Fruit fly (Drosophila melanogaster) whole organism, prepupa: ENCODE results near the gene Inx3.

Experiments
- CG10631 ChIP-seq: fragments of 200-800 bp; sonication (Bioruptor generic); optimal IDR thresholded peaks from 2 replicates; lab custom pipeline; 2016; ENCODE audit warnings: missing biosample characterization, missing genetic modification characterization
- CG10669 ChIP-seq: fragments of 200-800 bp; sonication (Bioruptor generic); optimal IDR thresholded peaks from 3 replicates; lab custom pipeline; 2018; ENCODE audit warnings: missing biosample characterization, mild to moderate bottlenecking, missing genetic modification characterization, moderate library complexity
- CG11294 ChIP-seq: fragments of 200-800 bp; sonication (Bioruptor generic); IDR thresholded peaks from 2 replicates; pipeline ENCODE4 v1.3.6; 2022; ENCODE audit warnings: missing biosample characterization, missing genetic modification characterization
- CG11902 ChIP-seq: fragments of 200-800 bp; sonication (Bioruptor generic); optimal IDR thresholded peaks from 3 replicates; lab custom pipeline; 2016; ENCODE audit warnings: missing biosample characterization, missing genetic modification characterization
- CG1621 ChIP-seq: fragments of 200-800 bp; sonication (Bioruptor generic); optimal IDR thresholded peaks from 3 replicates; lab custom pipeline; 2018; ENCODE audit warnings: missing biosample characterization, mild to moderate bottlenecking, missing genetic modification characterization
- CG16779 ChIP-seq: fragments of 200-800 bp; sonication (Bioruptor generic); optimal IDR thresholded peaks from 3 replicates; lab custom pipeline; 2017; ENCODE audit warnings: missing biosample characterization, mild to moderate bottlenecking, missing genetic modification characterization
- CG3032 ChIP-seq: fragments of 200-800 bp; optimal IDR thresholded peaks from 2 replicates; lab custom pipeline; 2019; ENCODE audit warnings: missing biosample characterization, mild to moderate bottlenecking, missing genetic modification characterization, moderate library complexity
- CG32006 ChIP-seq: fragments of 200-800 bp; sonication (Bioruptor generic); optimal IDR thresholded peaks from 3 replicates; lab custom pipeline; 2017; ENCODE audit warnings: missing biosample characterization, mild to moderate bottlenecking, missing genetic modification characterization
- CG3919 ChIP-seq: fragments of 200-800 bp; sonication (Bioruptor generic); optimal IDR thresholded peaks from 3 replicates; lab custom pipeline; 2016; ENCODE audit warnings: missing biosample characterization, missing genetic modification characterization
- CG4318 ChIP-seq: fragments of 200-800 bp; sonication (Bioruptor generic); optimal IDR thresholded peaks from 3 replicates; lab custom pipeline; 2017; ENCODE audit warnings: missing biosample characterization, mild to moderate bottlenecking, missing genetic modification characterization
- CG6163 ChIP-seq: fragments of 200-800 bp; sonication (Bioruptor generic); IDR thresholded peaks from 3 replicates; pipeline ENCODE4 v1.3.6; 2022; ENCODE audit warnings: missing biosample characterization, missing genetic modification characterization
- CG6276 ChIP-seq: fragments of 200-800 bp; sonication (Bioruptor generic); optimal IDR thresholded peaks from 2 replicates; lab custom pipeline; 2017; ENCODE audit warnings: missing biosample characterization, mild to moderate bottlenecking, missing genetic modification characterization
- CG6792 ChIP-seq: fragments of 200-800 bp; sonication (Bioruptor generic); optimal IDR thresholded peaks from 3 replicates; lab custom pipeline; 2016; ENCODE audit warnings: missing biosample characterization, missing genetic modification characterization
- CG6808 ChIP-seq: fragments of 200-800 bp; sonication (Bioruptor generic); optimal IDR thresholded peaks from 3 replicates; lab custom pipeline; 2017; ENCODE audit warnings: missing biosample characterization, missing genetic modification characterization, mild to moderate bottlenecking, moderate library complexity, missing genetic modification reagents
- CG6854 ChIP-seq: fragments of 200-800 bp; sonication (Bioruptor generic); optimal IDR thresholded peaks from 2 replicates; lab custom pipeline; 2017; ENCODE audit warnings: missing biosample characterization, mild to moderate bottlenecking, missing genetic modification characterization
- CG8119 ChIP-seq: fragments of 200-800 bp; sonication (Bioruptor generic); IDR thresholded peaks from 3 replicates; pipeline ENCODE4 v1.3.6; 2022; ENCODE audit warnings: missing biosample characterization, missing genetic modification characterization
- CG8319 ChIP-seq: fragments of 200-800 bp; sonication (Bioruptor generic); optimal IDR thresholded peaks from 3 replicates; lab custom pipeline; 2016; ENCODE audit warnings: missing biosample characterization, missing genetic modification characterization
- CG8632 ChIP-seq: fragments of 200-800 bp; sonication (Bioruptor generic); optimal IDR thresholded peaks from 3 replicates; lab custom pipeline; 2016; ENCODE audit warnings: missing biosample characterization, missing genetic modification characterization
- CG9139 ChIP-seq: fragments of 200-800 bp; sonication (Bioruptor generic); optimal IDR thresholded peaks from 3 replicates; lab custom pipeline; 2017; ENCODE audit warnings: missing biosample characterization, mild to moderate bottlenecking, missing genetic modification characterization
- Eip78C ChIP-seq: fragments of 200-800 bp; sonication (Bioruptor generic); peaks from one replicate; lab custom pipeline; 2016; ENCODE audit warnings: missing biosample characterization, missing genetic modification characterization
- Eip93F ChIP-seq: fragments of 200-800 bp; sonication (Bioruptor generic); optimal IDR thresholded peaks from 2 replicates; lab custom pipeline; 2016; ENCODE audit warnings: missing biosample characterization, mild to moderate bottlenecking, missing genetic modification characterization
- Ets21C ChIP-seq: fragments of 200-800 bp; sonication (Bioruptor generic); optimal IDR thresholded peaks from 3 replicates; lab custom pipeline; 2016; ENCODE audit warnings: missing biosample characterization, missing genetic modification characterization
- Ets96B ChIP-seq: fragments of 200-800 bp; optimal IDR thresholded peaks from 2 replicates; lab custom pipeline; 2019; ENCODE audit warnings: missing biosample characterization, mild to moderate bottlenecking, missing genetic modification characterization, moderate library complexity
- Gug ChIP-seq: fragments of 200-800 bp; sonication (Bioruptor generic); IDR thresholded peaks from 2 replicates; pipeline ENCODE4 v1.3.6; 2022; ENCODE audit warnings: missing biosample characterization, missing genetic modification characterization
- Hr4 ChIP-seq: fragments of 200-800 bp; sonication (Bioruptor generic); optimal IDR thresholded peaks from 3 replicates; lab custom pipeline; 2016; ENCODE audit warnings: missing biosample characterization, missing genetic modification characterization
- Lpt ChIP-seq: fragments of 200-800 bp; sonication (Bioruptor generic); optimal IDR thresholded peaks from 3 replicates; lab custom pipeline; 2016; ENCODE audit warnings: missing biosample characterization, missing genetic modification characterization
- Met ChIP-seq: fragments of 200-800 bp; sonication (Bioruptor generic); optimal IDR thresholded peaks from 3 replicates; lab custom pipeline; 2016; ENCODE audit warnings: missing biosample characterization, missing genetic modification characterization
- OdsH ChIP-seq: fragments of 200-800 bp; sonication (Bioruptor generic); optimal IDR thresholded peaks from 3 replicates; lab custom pipeline; 2016; ENCODE audit warnings: missing biosample characterization, missing genetic modification characterization
- Sox102F ChIP-seq: fragments of 200-800 bp; sonication (Bioruptor generic); optimal IDR thresholded peaks from 2 replicates; lab custom pipeline; 2016; ENCODE audit warnings: missing biosample characterization, mild to moderate bottlenecking, missing genetic modification characterization
- Sox14 ChIP-seq: fragments of 200-800 bp; sonication (Bioruptor generic); optimal IDR thresholded peaks from 3 replicates; lab custom pipeline; 2016; ENCODE audit warnings: missing biosample characterization, missing genetic modification characterization
- achi ChIP-seq: fragments of 200-800 bp; sonication (Bioruptor generic); optimal IDR thresholded peaks from 3 replicates; lab custom pipeline; 2016; ENCODE audit warnings: missing biosample characterization, missing genetic modification characterization
- acj6 ChIP-seq: fragments of 200-800 bp; sonication (Bioruptor generic); optimal IDR thresholded peaks from 3 replicates; lab custom pipeline; 2016; ENCODE audit warnings: missing biosample characterization, missing genetic modification characterization
- dac ChIP-seq: fragments of 200-800 bp; sonication (Bioruptor generic); optimal IDR thresholded peaks from 2 replicates; lab custom pipeline; 2017; ENCODE audit warnings: missing biosample characterization, mild to moderate bottlenecking, missing genetic modification characterization
- dsx ChIP-seq: fragments of 200-800 bp; optimal IDR thresholded peaks from 3 replicates; lab custom pipeline; 2019; ENCODE audit warnings: missing biosample characterization, mild to moderate bottlenecking, missing genetic modification characterization, moderate library complexity; ENCODE audit not compliant: poor library complexity, severe bottlenecking
- esn ChIP-seq: fragments of 200-800 bp; sonication (Bioruptor generic); optimal IDR thresholded peaks from 2 replicates; lab custom pipeline; 2016; ENCODE audit warnings: missing biosample characterization, mild to moderate bottlenecking, missing genetic modification characterization, moderate library complexity
- fd59A ChIP-seq: fragments of 200-800 bp; sonication (Bioruptor generic); optimal IDR thresholded peaks from 2 replicates; lab custom pipeline; 2017; ENCODE audit warnings: missing biosample characterization, mild to moderate bottlenecking, missing genetic modification characterization, missing genetic modification reagents
- fkh ChIP-seq: fragments of 200-800 bp; sonication (Bioruptor generic); optimal IDR thresholded peaks from 3 replicates; lab custom pipeline; 2017; ENCODE audit warnings: missing biosample characterization, mild to moderate bottlenecking, missing genetic modification characterization, moderate library complexity
- lz ChIP-seq: fragments of 200-800 bp; sonication (Bioruptor generic); optimal IDR thresholded peaks from 3 replicates; lab custom pipeline; 2016; ENCODE audit warnings: missing biosample characterization, missing genetic modification characterization
- net ChIP-seq: fragments of 200-800 bp; sonication (Bioruptor generic); optimal IDR thresholded peaks from 3 replicates; lab custom pipeline; 2016; ENCODE audit warnings: missing biosample characterization, missing genetic modification characterization
- pdm3 ChIP-seq: fragments of 200-800 bp; sonication (Bioruptor generic); optimal IDR thresholded peaks from 3 replicates; lab custom pipeline; 2016; ENCODE audit warnings: missing biosample characterization, missing genetic modification characterization
- salr ChIP-seq, 2 experiments: fragments of 200-800 bp; sonication (Bioruptor generic); optimal IDR thresholded peaks; 3 replicates each; lab custom pipeline; 2016 to 2018; ENCODE audit warnings: missing biosample characterization in 2 of 2, missing genetic modification characterization in 2 of 2, mild to moderate bottlenecking in 1 of 2
- ss ChIP-seq, 2 experiments: fragments of 200-800 bp; sonication (Bioruptor generic); optimal IDR thresholded peaks; 2 replicates in 1 of 2; 3 replicates in 1 of 2; lab custom pipeline; 2017 to 2018; ENCODE audit warnings: mild to moderate bottlenecking in 2 of 2, missing biosample characterization in 2 of 2, missing genetic modification characterization in 2 of 2, moderate library complexity in 1 of 2
- svp ChIP-seq: fragments of 200-800 bp; sonication (Bioruptor generic); peaks from one replicate; lab custom pipeline; 2016; ENCODE audit warnings: missing biosample characterization, missing genetic modification characterization
- vri ChIP-seq: fragments of 200-800 bp; sonication (Bioruptor generic); optimal IDR thresholded peaks from 3 replicates; lab custom pipeline; 2016; ENCODE audit warnings: missing biosample characterization, mild to moderate bottlenecking, missing genetic modification characterization

Gene Inx3

dm6 chr3R:28831626-28832267 is 27.6 kb downstream of the Inx3 start, which contains the start of gene WASp (continued):
- peak; percentile 26 for TF ChIP-seq Ets21C
- peak; percentile 68 for TF ChIP-seq lz
- TF ChIP-seq CG10669 (GFP tag; lab: Kevin White, UChicago), result no peak
- TF ChIP-seq Gug, result no peak; the same call in 1 of the 2 replicates
- peak; percentile 23 for TF ChIP-seq CG6276 (GFP tag; lab: Kevin White, UChicago)
- TF ChIP-seq pdm3 (GFP tag; lab: Kevin White, UChicago), result peak; percentile 66
- peak; percentile 51 for TF ChIP-seq CG6808
- TF ChIP-seq CG10631 (GFP tag; lab: Kevin White, UChicago), result no peak
- peak in 1 of 2 experiments; percentile 55 for TF ChIP-seq ss (GFP tag; optimal IDR thresholded peaks at IDR 0.05; lab: Kevin White, UChicago)
- no peak for TF ChIP-seq CG8632 (GFP tag; lab: Kevin White, UChicago)
- peak; percentile 59 for TF ChIP-seq CG16779
- peak; percentile 85 for TF ChIP-seq Eip78C
- no peak for TF ChIP-seq svp (GFP tag; lab: Kevin White, UChicago)
- TF ChIP-seq CG1621 (tag; lab: Kevin White, UChicago), result no peak
- peak; percentile 35 for TF ChIP-seq CG32006 (GFP tag; lab: Kevin White, UChicago)
- no peak for TF ChIP-seq CG3919 (GFP tag; lab: Kevin White, UChicago)
- no peak for TF ChIP-seq Ets96B
- TF ChIP-seq Sox102F (GFP tag; lab: Kevin White, UChicago), result no peak
- peak; percentile 44 for TF ChIP-seq CG3032 (tag; lab: Kevin White, UChicago)
- TF ChIP-seq CG11294 (GFP tag; lab: Robert Waterston, UW), result no peak
- no peak for TF ChIP-seq net (GFP tag; lab: Kevin White, UChicago)
- no peak for TF ChIP-seq CG4318 (GFP tag; lab: Kevin White, UChicago)
- TF ChIP-seq CG6792, result no peak
- TF ChIP-seq dac (GFP tag; lab: Kevin White, UChicago), result peak; percentile 47
- TF ChIP-seq esn (GFP tag; lab: Kevin White, UChicago), result peak; percentile 64

DNA sequence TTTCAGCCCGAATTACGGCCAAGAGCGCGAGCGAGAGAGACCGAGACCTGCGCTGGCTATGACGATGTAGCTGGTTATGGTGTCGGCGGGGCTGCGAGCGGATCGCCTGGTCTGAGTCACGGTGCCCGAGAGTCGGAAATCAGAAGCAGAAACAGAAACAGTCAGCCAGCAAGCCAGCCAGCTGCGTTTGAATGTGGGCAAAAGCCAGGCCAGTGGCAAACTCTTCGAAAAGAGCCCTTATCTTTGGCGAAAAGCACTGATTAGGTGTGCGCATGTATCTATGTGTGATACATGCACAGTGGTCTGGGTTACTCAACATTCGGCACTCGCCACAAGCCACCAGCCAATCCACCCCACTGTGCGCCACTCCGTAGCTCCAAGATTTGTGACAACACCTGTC is 28.1 kb downstream of the Inx3 start:
- TF ChIP-seq svp (GFP tag; lab: Kevin White, UChicago) (peak; percentile 37), CG6854 (no peak), vri (GFP tag; lab: Kevin White, UChicago) (peak; percentile 7)

DNA sequence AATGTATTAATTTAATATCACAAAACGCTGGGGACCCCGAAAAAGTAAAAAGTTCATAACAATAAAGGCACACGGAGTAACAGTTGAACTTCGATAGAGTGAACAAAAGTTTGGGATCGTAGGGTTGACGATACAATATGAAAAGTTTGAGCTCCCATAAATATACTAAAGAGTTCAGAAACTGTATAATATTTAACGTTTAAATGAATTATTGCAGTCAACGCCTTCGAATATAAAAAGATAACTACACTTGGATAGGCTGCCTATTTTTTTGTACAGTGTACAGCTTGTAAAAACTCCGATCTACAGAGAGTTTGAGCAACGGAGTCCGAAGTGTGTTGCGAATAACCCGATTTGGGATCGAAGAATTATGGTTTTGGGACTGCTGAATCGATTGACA is 28.6 kb downstream of the Inx3 start:
- TF ChIP-seq acj6 (GFP tag; lab: Kevin White, UChicago), result no peak
- TF ChIP-seq CG8319 (GFP tag; lab: Kevin White, UChicago), result no peak
- no peak for TF ChIP-seq Sox102F (GFP tag; lab: Kevin White, UChicago)
- no peak for TF ChIP-seq OdsH (GFP tag; lab: Kevin White, UChicago)
- peak; percentile 65 for TF ChIP-seq esn (GFP tag; lab: Kevin White, UChicago)
- no peak for TF ChIP-seq dac (GFP tag; lab: Kevin White, UChicago)
- TF ChIP-seq svp (GFP tag; lab: Kevin White, UChicago), result peak; percentile 79
- TF ChIP-seq Ets96B, result no peak
- TF ChIP-seq Hr4 (GFP tag; lab: Kevin White, UChicago), result no peak
- peak; percentile 33 for TF ChIP-seq CG6792
- no peak for TF ChIP-seq CG4318 (GFP tag; lab: Kevin White, UChicago)
- TF ChIP-seq Lpt (GFP tag; lab: Kevin White, UChicago), result no peak
- TF ChIP-seq salr (GFP tag; optimal IDR thresholded peaks at IDR 0.05; lab: Kevin White, UChicago), result no peak
- TF ChIP-seq CG16779, result no peak
- TF ChIP-seq CG3919 (GFP tag; lab: Kevin White, UChicago), result no peak
- no peak for TF ChIP-seq CG9139 (GFP tag; lab: Kevin White, UChicago)
- peak; percentile 57 for TF ChIP-seq lz
- no peak for TF ChIP-seq Eip93F (GFP tag; lab: Kevin White, UChicago)
- TF ChIP-seq Sox14, result peak; percentile 40
- TF ChIP-seq vri (GFP tag; lab: Kevin White, UChicago), result no peak
- no peak for TF ChIP-seq CG6163 (GFP tag; lab: Robert Waterston, UW)
- TF ChIP-seq fd59A, result no peak
- no peak for TF ChIP-seq CG8119 (GFP tag; lab: Robert Waterston, UW)
- TF ChIP-seq CG10669 (GFP tag; lab: Kevin White, UChicago), result no peak
- TF ChIP-seq achi (GFP tag; lab: Kevin White, UChicago), result no peak
- TF ChIP-seq fkh (GFP tag; lab: Kevin White, UChicago), result no peak
- TF ChIP-seq CG32006 (GFP tag; lab: Kevin White, UChicago), result no peak
- no peak for TF ChIP-seq Met (GFP tag; lab: Kevin White, UChicago)
- no peak for TF ChIP-seq dsx (GFP tag; lab: Kevin White, UChicago)
- no peak for TF ChIP-seq CG11902 (GFP tag; lab: Kevin White, UChicago)
- no peak for TF ChIP-seq CG1621 (tag; lab: Kevin White, UChicago)
- TF ChIP-seq pdm3 (GFP tag; lab: Kevin White, UChicago), result no peak
- TF ChIP-seq CG6854, result no peak
- TF ChIP-seq CG6276 (GFP tag; lab: Kevin White, UChicago), result no peak
- TF ChIP-seq CG6808, result no peak
- TF ChIP-seq CG3032 (tag; lab: Kevin White, UChicago), result no peak
- no peak for TF ChIP-seq net (GFP tag; lab: Kevin White, UChicago)
